Worm (Caenorhabditis elegans): ENCODE results near the gene snr-6.

DNA sequence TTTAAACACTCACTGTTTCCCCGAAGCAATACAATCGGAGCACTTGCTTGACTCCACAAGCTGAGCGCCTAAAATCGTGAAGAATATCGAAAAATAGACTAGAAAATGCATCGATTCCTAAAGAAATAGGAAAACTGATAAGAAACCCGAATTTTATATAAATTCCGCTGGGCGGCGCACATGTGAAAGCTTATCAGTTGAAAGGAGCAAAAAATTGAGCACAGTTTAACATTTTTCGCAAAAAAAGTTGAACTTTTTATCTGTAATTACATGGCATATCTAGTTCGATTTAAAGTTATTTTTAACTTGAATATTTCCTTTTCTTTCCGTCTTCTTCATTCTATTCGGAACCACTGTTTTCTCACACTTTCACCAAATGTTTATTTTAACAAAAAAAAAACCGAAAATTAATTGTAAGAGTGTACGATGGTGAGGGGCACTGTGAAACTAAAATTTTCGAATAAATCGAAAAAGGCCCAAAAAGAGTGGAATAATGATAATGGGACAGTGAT is 16.6 kb upstream of the snr-6 start, which contains the start of gene Y49E10.18:
- no peak for TF ChIP-seq unc-62 (GFP tag; optimal IDR thresholded peaks at IDR 0.05)
- no peak for TF ChIP-seq nhr-12 (tag; optimal IDR thresholded peaks at IDR 0.05)
- TF ChIP-seq egl-27 (tag; optimal IDR thresholded peaks at IDR 0.05): no peak
- TF ChIP-seq R02D3.7 (tag; optimal IDR thresholded peaks at IDR 0.05): no peak
- TF ChIP-seq ama-1 (optimal IDR thresholded peaks at IDR 0.05): no peak
- no peak for TF ChIP-seq ZK546.5 (tag; optimal IDR thresholded peaks at IDR 0.05)
- no peak for TF ChIP-seq nhr-11 (tag; optimal IDR thresholded peaks at IDR 0.05)
- no peak for TF ChIP-seq tbx-2 (tag; optimal IDR thresholded peaks at IDR 0.05)
- TF ChIP-seq fkh-10 (GFP tag; optimal IDR thresholded peaks at IDR 0.05): no peak
- TF ChIP-seq ceh-9 (tag; optimal IDR thresholded peaks at IDR 0.05): no peak
- no peak for TF ChIP-seq snpc-4 (tag; optimal IDR thresholded peaks at IDR 0.05)
- no peak for TF ChIP-seq elt-3 (tag; optimal IDR thresholded peaks at IDR 0.05)
- TF ChIP-seq nhr-77 (tag; optimal IDR thresholded peaks at IDR 0.05): no peak
- TF ChIP-seq skn-1 (tag; optimal IDR thresholded peaks at IDR 0.05): no peak
